Fruit fly (Drosophila melanogaster): ENCODE measurements around the gene CG6966.

DNA sequence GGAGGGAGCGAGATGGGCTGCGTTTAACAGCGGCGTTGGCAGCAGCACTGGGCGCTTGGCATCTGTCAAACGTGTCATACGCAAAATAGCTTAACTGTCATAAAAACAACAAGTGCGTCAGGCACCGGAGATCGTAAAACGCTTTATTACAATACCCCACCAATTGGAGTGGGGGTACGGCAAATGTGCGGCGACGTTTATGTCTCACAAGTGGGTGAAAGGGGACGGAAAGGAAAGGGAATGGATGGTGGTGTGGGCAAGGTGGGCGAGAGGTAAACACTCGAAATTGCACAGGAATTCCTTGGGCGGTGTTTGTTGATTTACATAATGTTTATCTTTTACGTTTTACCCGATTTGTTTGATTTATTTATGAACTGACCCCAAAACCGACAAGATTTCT, 34.6 kb upstream of the CG6966 start:
- TF ChIP-seq esn (GFP tag; optimal IDR thresholded peaks at IDR 0.05) (no peak), Met (GFP tag; optimal IDR thresholded peaks at IDR 0.05) (no peak), CG1621 (tag; optimal IDR thresholded peaks at IDR 0.05) (no peak), CG16779 (tag; optimal IDR thresholded peaks at IDR 0.05) (no peak), Eip75B (GFP tag; optimal IDR thresholded peaks at IDR 0.05) (no peak), CG6792 (GFP tag; optimal IDR thresholded peaks at IDR 0.05) (no peak)
